Worm (Caenorhabditis elegans) whole organism, young adult: ENCODE results near the gene C54C6.4.

Experiments used
- C17E4.6 ChIP-seq: fragments of 200-800 bp; sonication (Bioruptor generic); IDR thresholded peaks from 2 replicates; pipeline ENCODE4 v1.3.6; 2022; ENCODE audit warnings: missing genetic modification reagents, missing genetic modification characterization, missing compliant biosample characterization
- F52B5.7 ChIP-seq: sonication (generic microtip); optimal IDR thresholded peaks from 2 replicates; lab custom pipeline; 2016; ENCODE audit warnings: mild to moderate bottlenecking, missing genetic modification characterization, missing compliant biosample characterization
- F55B11.4 ChIP-seq: sonication (generic microtip); optimal IDR thresholded peaks from 2 replicates; lab custom pipeline; 2016; ENCODE audit warnings: missing compliant biosample characterization, missing genetic modification characterization, borderline replicate concordance; ENCODE audit not compliant: insufficient read depth
- F57C9.4 ChIP-seq: sonication (generic microtip); optimal IDR thresholded peaks from 2 replicates; lab custom pipeline; 2017; ENCODE audit warnings: mild to moderate bottlenecking, missing genetic modification characterization, missing compliant biosample characterization
- K11D2.4 ChIP-seq: fragments of 200-800 bp; sonication (Bioruptor generic); IDR thresholded peaks from 2 replicates; pipeline ENCODE4 v1.3.6; 2022; ENCODE audit warnings: missing genetic modification reagents, missing genetic modification characterization, missing compliant biosample characterization
- Y53G8AR.9 ChIP-seq: fragments of 200-800 bp; sonication (Bioruptor generic); conservative IDR thresholded peaks from 2 replicates; pipeline ENCODE4 v1.3.6; 2022; ENCODE audit warnings: missing genetic modification reagents, missing genetic modification characterization, missing compliant biosample characterization
- Y56A3A.18 ChIP-seq: fragments of 200-800 bp; sonication (Bioruptor generic); IDR thresholded peaks from 2 replicates; pipeline ENCODE4 v1.3.6; 2022; ENCODE audit warnings: missing genetic modification reagents, missing genetic modification characterization, missing compliant biosample characterization
- ZK185.1 ChIP-seq: sonication (generic microtip); optimal IDR thresholded peaks from 2 replicates; lab custom pipeline; 2016; ENCODE audit warnings: mild to moderate bottlenecking, missing genetic modification characterization, missing compliant biosample characterization; ENCODE audit not compliant: poor library complexity, severe bottlenecking
- atf-7 ChIP-seq: sonication (generic microtip); optimal IDR thresholded peaks from 2 replicates; lab custom pipeline; 2017; ENCODE audit warnings: mild to moderate bottlenecking, missing genetic modification characterization, missing compliant biosample characterization
- bed-2 ChIP-seq: fragments of 200-800 bp; sonication (Bioruptor generic); IDR thresholded peaks from 2 replicates; pipeline ENCODE4 v1.3.6; 2022; ENCODE audit warnings: missing genetic modification reagents, missing genetic modification characterization, missing compliant biosample characterization
- ccch-3 ChIP-seq: fragments of 200-800 bp; sonication (Bioruptor generic); optimal IDR thresholded peaks from 2 replicates; lab custom pipeline; 2018; ENCODE audit warnings: mild to moderate bottlenecking, missing genetic modification characterization, missing compliant biosample characterization
- cebp-1 ChIP-seq, 2 experiments: fragments of 200-800 bp in 1 of 2; sonication (Bioruptor generic) in 1 of 2; sonication (generic microtip) in 1 of 2; IDR thresholded peaks in 1 of 2; optimal IDR thresholded peaks in 1 of 2; 2 replicates each; pipeline versions ENCODE4 v1.3.6 to Lab custom; 2017 to 2022; ENCODE audit warnings: missing compliant biosample characterization in 2 of 2, missing genetic modification characterization in 2 of 2, mild to moderate bottlenecking in 1 of 2, missing genetic modification reagents in 1 of 2, moderate library complexity in 1 of 2
- ceh-27 ChIP-seq: fragments of 200-800 bp; sonication (Bioruptor generic); optimal IDR thresholded peaks from 2 replicates; lab custom pipeline; 2018; ENCODE audit warnings: mild to moderate bottlenecking, missing genetic modification characterization, moderate library complexity, missing compliant biosample characterization
- ceh-40 ChIP-seq: fragments of 200-800 bp; sonication (Bioruptor generic); IDR thresholded peaks from 2 replicates; pipeline ENCODE4 v1.3.6; 2022; ENCODE audit warnings: missing genetic modification characterization, missing compliant biosample characterization
- ceh-91 ChIP-seq: fragments of 200-800 bp; sonication (Bioruptor generic); IDR thresholded peaks from 2 replicates; pipeline ENCODE4 v1.3.6; 2022; ENCODE audit warnings: missing genetic modification reagents, missing genetic modification characterization, missing compliant biosample characterization
- chd-7 ChIP-seq: sonication (generic microtip); optimal IDR thresholded peaks from 2 replicates; lab custom pipeline; 2016; ENCODE audit warnings: mild to moderate bottlenecking, missing genetic modification characterization, moderate library complexity, missing compliant biosample characterization
- dox-1 ChIP-seq: fragments of 200-800 bp; sonication (Bioruptor generic); IDR thresholded peaks from 2 replicates; pipeline ENCODE4 v1.3.6; 2022; ENCODE audit warnings: missing genetic modification reagents, missing genetic modification characterization, missing compliant biosample characterization
- egl-44 ChIP-seq: fragments of 200-800 bp; sonication (Bioruptor generic); IDR thresholded peaks from 2 replicates; pipeline ENCODE4 v1.3.6; 2022; ENCODE audit warnings: missing genetic modification reagents, missing genetic modification characterization, missing compliant biosample characterization
- egrh-3 ChIP-seq: fragments of 200-800 bp; sonication (Bioruptor generic); IDR thresholded peaks from 2 replicates; pipeline ENCODE4 v1.3.6; 2022; ENCODE audit warnings: missing genetic modification reagents, missing genetic modification characterization, missing compliant biosample characterization
- ekl-4 ChIP-seq: fragments of 200-800 bp; sonication (Bioruptor generic); IDR thresholded peaks from 2 replicates; pipeline ENCODE4 v1.3.6; 2022; ENCODE audit warnings: missing genetic modification reagents, missing genetic modification characterization, missing compliant biosample characterization
- gei-17 ChIP-seq: fragments of 200-800 bp; sonication (Bioruptor generic); optimal IDR thresholded peaks from 2 replicates; lab custom pipeline; 2018; ENCODE audit warnings: mild to moderate bottlenecking, missing genetic modification characterization, missing compliant biosample characterization
- lin-35 ChIP-seq, 3 experiments: fragments of 150-350 bp in 2 of 3; sonication (generic microtip) in 1 of 3; optimal IDR thresholded peaks; 2 replicates each; lab custom pipeline; 2014 to 2018; ENCODE audit warnings: missing biosample characterization in 3 of 3, missing genetic modification characterization in 3 of 3, missing genetic modification reagents in 3 of 3
- madf-6 ChIP-seq: fragments of 200-800 bp; sonication (Bioruptor generic); IDR thresholded peaks from 2 replicates; pipeline ENCODE4 v1.3.6; 2022; ENCODE audit warnings: missing genetic modification reagents, missing genetic modification characterization, missing compliant biosample characterization
- madf-8 ChIP-seq: fragments of 200-800 bp; sonication (Bioruptor generic); conservative IDR thresholded peaks from 2 replicates; pipeline ENCODE4 v1.3.6; 2022; ENCODE audit warnings: missing genetic modification reagents, missing genetic modification characterization, missing compliant biosample characterization
- nfya-1 ChIP-seq: sonication (generic microtip); optimal IDR thresholded peaks from 2 replicates; lab custom pipeline; 2017; ENCODE audit warnings: antibody characterized with exemption, missing compliant biosample characterization, missing genetic modification characterization, borderline replicate concordance; ENCODE audit not compliant: insufficient read depth
- nhr-179 ChIP-seq: sonication (generic microtip); optimal IDR thresholded peaks from 2 replicates; lab custom pipeline; 2016; ENCODE audit warnings: mild to moderate bottlenecking, missing genetic modification characterization, missing compliant biosample characterization
- nhr-80 ChIP-seq: sonication (generic microtip); optimal IDR thresholded peaks from 2 replicates; lab custom pipeline; 2016; ENCODE audit warnings: missing genetic modification characterization, missing compliant biosample characterization
- rcor-1 ChIP-seq: fragments of 200-800 bp; sonication (Bioruptor generic); IDR thresholded peaks from 2 replicates; pipeline ENCODE4 v1.3.6; 2022; ENCODE audit warnings: missing genetic modification reagents, missing genetic modification characterization, missing compliant biosample characterization
- snpc-1.3 ChIP-seq: sonication (generic microtip); optimal IDR thresholded peaks from 2 replicates; lab custom pipeline; 2017; ENCODE audit warnings: missing genetic modification characterization, mild to moderate bottlenecking, missing compliant biosample characterization, antibody characterized with exemption, moderate library complexity, missing genotype, missing genetic modification reagents; ENCODE audit not compliant: insufficient read depth
- snpc-4 ChIP-seq, 5 experiments: fragments of 150-350 bp in 1 of 5; sonication (generic microtip) in 4 of 5; optimal IDR thresholded peaks; 2 replicates each; lab custom pipeline; 2014 to 2018; ENCODE audit warnings: missing genetic modification characterization in 5 of 5, missing biosample characterization in 3 of 5, antibody characterized with exemption in 2 of 5, mild to moderate bottlenecking in 2 of 5, missing compliant biosample characterization in 2 of 5, missing genotype in 2 of 5, moderate library complexity in 2 of 5, missing genetic modification reagents in 1 of 5
- unc-130 ChIP-seq: sonication (generic microtip); optimal IDR thresholded peaks from 2 replicates; lab custom pipeline; 2016; ENCODE audit warnings: missing genetic modification reagents, missing genetic modification characterization, missing compliant biosample characterization
- zim-3 ChIP-seq: sonication (generic microtip); optimal IDR thresholded peaks from 2 replicates; lab custom pipeline; 2017; ENCODE audit warnings: mild to moderate bottlenecking, missing genetic modification characterization, moderate library complexity, missing compliant biosample characterization
- ztf-18 ChIP-seq: sonication (generic microtip); optimal IDR thresholded peaks from 2 replicates; lab custom pipeline; 2016; ENCODE audit warnings: missing genotype, mild to moderate bottlenecking, missing genetic modification characterization, missing compliant biosample characterization
- ztf-25 ChIP-seq: fragments of 200-800 bp; sonication (Bioruptor generic); IDR thresholded peaks from 2 replicates; pipeline ENCODE4 v1.3.6; 2022; ENCODE audit warnings: missing genetic modification reagents, missing genetic modification characterization, missing compliant biosample characterization

Gene C54C6.4

DNA sequence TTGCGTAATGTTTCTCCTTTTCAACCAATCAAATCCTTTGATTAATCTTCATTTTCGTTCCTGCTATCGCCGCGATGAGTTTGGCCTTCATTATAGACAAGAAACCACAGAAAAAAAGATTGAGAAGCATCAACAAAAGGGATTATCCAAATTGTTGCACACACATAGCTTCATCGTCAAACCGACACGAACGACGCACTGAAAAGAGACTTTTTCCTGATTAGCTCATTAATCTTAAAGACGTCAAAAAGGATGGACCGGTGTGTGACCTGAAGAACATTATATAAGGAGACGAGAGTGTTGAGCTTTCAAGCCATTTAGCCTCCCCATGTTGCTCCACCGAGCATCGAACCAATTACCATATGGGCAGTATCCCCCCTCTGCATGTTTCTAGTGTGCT is 16.3 kb downstream of the C54C6.4 start:
- TF ChIP-seq Y53G8AR.9 (GFP tag; lab: Robert Waterston, UW), result no peak
- no peak for TF ChIP-seq ZK185.1
- TF ChIP-seq F57C9.4, result no peak
- TF ChIP-seq rcor-1 (GFP tag; lab: Robert Waterston, UW), result no peak
- no peak for TF ChIP-seq Y56A3A.18 (GFP tag; lab: Robert Waterston, UW)
- TF ChIP-seq chd-7 (tag; lab: Kevin White, UChicago), result no peak
- TF ChIP-seq unc-130 (GFP tag; lab: Kevin White, UChicago), result no peak
- TF ChIP-seq snpc-4 (GFP tag; optimal IDR thresholded peaks at IDR 0.05; lab: Kevin White, UChicago), result no peak
- no peak for TF ChIP-seq snpc-4 (tag; optimal IDR thresholded peaks at IDR 0.05; lab: Kevin White, UChicago)
- TF ChIP-seq bed-2 (GFP tag; lab: Robert Waterston, UW), result no peak
- TF ChIP-seq K11D2.4 (GFP tag; lab: Robert Waterston, UW), result no peak
- TF ChIP-seq zim-3 (tag; lab: Kevin White, UChicago), result no peak
- no peak for TF ChIP-seq F55B11.4
- no peak for TF ChIP-seq ztf-18
- TF ChIP-seq madf-6, result no peak
- TF ChIP-seq, all 124 proteins: peak for 0

DNA sequence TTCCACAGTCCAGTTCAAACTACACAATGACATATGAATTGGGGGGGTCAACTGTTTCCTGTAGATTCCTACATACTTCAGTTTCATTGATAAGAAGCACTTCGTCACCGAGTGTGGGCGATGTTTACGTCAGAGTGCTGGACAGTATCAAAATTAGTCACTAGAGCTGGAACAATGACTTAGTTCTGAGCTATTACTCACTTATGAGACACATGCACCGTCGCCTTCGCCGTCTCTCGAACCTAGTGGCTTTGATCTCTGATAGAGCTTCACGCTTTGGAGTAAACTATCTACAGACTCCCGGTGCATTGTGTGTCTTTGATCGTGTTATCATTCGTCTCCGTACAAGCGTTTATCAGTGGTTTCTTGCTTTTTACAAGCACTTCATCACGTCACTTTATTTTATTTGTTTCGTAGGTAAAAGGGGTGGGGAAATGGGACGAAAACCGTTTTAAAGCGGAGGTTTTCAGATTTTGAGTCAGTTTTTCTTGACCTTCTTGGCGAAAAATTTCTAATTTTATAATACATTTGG is 18.0 kb downstream of the C54C6.4 start:
- TF ChIP-seq dox-1 (GFP tag; lab: Robert Waterston, UW) (peak; percentile 61), egrh-3 (no peak), nhr-80 (tag; lab: Kevin White, UChicago) (peak; percentile 78), atf-7 (tag; lab: Kevin White, UChicago) (peak; percentile 47)

- no peak for TF ChIP-seq egl-44 (GFP tag; lab: Robert Waterston, UW)
- no peak for TF ChIP-seq C17E4.6 (GFP tag; lab: Robert Waterston, UW)
- TF ChIP-seq ztf-25 (GFP tag; lab: Robert Waterston, UW), result no peak
- no peak for TF ChIP-seq madf-8 (GFP tag; lab: Robert Waterston, UW)
- TF ChIP-seq F52B5.7, result no peak
- TF ChIP-seq ekl-4 (GFP tag; lab: Robert Waterston, UW), result no peak
- no peak for TF ChIP-seq cebp-1 (GFP tag; IDR thresholded peaks at IDR 0.05; lab: Robert Waterston, UW)
- no peak for TF ChIP-seq cebp-1 (tag; optimal IDR thresholded peaks at IDR 0.05; lab: Kevin White, UChicago)
- no peak for TF ChIP-seq gei-17 (GFP tag; lab: Kevin White, UChicago)
- no peak for TF ChIP-seq ccch-3 (GFP tag; lab: Kevin White, UChicago)
- no peak for TF ChIP-seq lin-35 (GFP tag; optimal IDR thresholded peaks at IDR 0.05; lab: Kevin White, UChicago)
- TF ChIP-seq ceh-40, result no peak
- TF ChIP-seq ceh-91 (GFP tag; lab: Robert Waterston, UW), result no peak
- no peak for TF ChIP-seq nfya-1 (tag; lab: Kevin White, UChicago)
- TF ChIP-seq madf-6, result no peak
- no peak for TF ChIP-seq F57C9.4
- no peak for TF ChIP-seq ceh-27 (GFP tag; lab: Kevin White, UChicago)
- no peak for TF ChIP-seq dox-1 (GFP tag; lab: Robert Waterston, UW)
- no peak for TF ChIP-seq nhr-179 (tag; lab: Kevin White, UChicago)
- no peak for TF ChIP-seq snpc-1.3 (tag; lab: Kevin White, UChicago)
Observed at ce11 chrIII:3573281-3573680, 19.8 kb downstream of the C54C6.4 start, which contains the start of gene nhr-6. nhr-6 (plus strand) TSS chrIII:3573581.
